Worm (Caenorhabditis elegans): ENCODE results near the gene npp-10.

Gene npp-10

ce11 chrIII:6056179-6056578 is 36.8 kb upstream of the npp-10 start:
- TF ChIP-seq nhr-27 (tag; optimal IDR thresholded peaks at IDR 0.05) = no peak
- TF ChIP-seq zfh-2 (GFP tag; conservative IDR thresholded peaks at IDR 0.05) = no peak
- no peak for TF ChIP-seq K12H6.12 (tag; optimal IDR thresholded peaks at IDR 0.05)
- TF ChIP-seq tbp1 (GFP tag; optimal IDR thresholded peaks at IDR 0.05) = peak; percentile 87
- no peak for TF ChIP-seq T26A5.8 (tag; optimal IDR thresholded peaks at IDR 0.05)
- no peak for TF ChIP-seq hmg-1.2 (GFP tag; IDR thresholded peaks at IDR 0.05)
- peak; percentile 79 for TF ChIP-seq lin-26 (GFP tag; IDR thresholded peaks at IDR 0.05)
- peak; percentile 60 for TF ChIP-seq rpc-1 (optimal IDR thresholded peaks at IDR 0.05)
- peak; percentile 74 for TF ChIP-seq rpc-1 (tag; optimal IDR thresholded peaks at IDR 0.05)
- TF ChIP-seq chd-7 (tag; optimal IDR thresholded peaks at IDR 0.05) = no peak
- no peak for TF ChIP-seq lin-54 (GFP tag; optimal IDR thresholded peaks at IDR 0.05)
- no peak for TF ChIP-seq ceh-79 (tag; optimal IDR thresholded peaks at IDR 0.05)
- no peak for TF ChIP-seq F39B2.1 (GFP tag; IDR thresholded peaks at IDR 0.05)
- no peak for TF ChIP-seq F55B11.4 (tag; optimal IDR thresholded peaks at IDR 0.05; ENCODE audit: borderline replicate concordance, insufficient read depth)
- no peak for TF ChIP-seq somi-1 (GFP tag; optimal IDR thresholded peaks at IDR 0.05)
- TF ChIP-seq ZK185.1 (tag; optimal IDR thresholded peaks at IDR 0.05; ENCODE audit: poor library complexity, severe bottlenecking) = peak; percentile 6
- TF ChIP-seq zim-3 (tag; optimal IDR thresholded peaks at IDR 0.05) = no peak
- no peak for TF ChIP-seq attf-5 (GFP tag; optimal IDR thresholded peaks at IDR 0.05)
- no peak for TF ChIP-seq lsl-1 (GFP tag; optimal IDR thresholded peaks at IDR 0.05)
- TF ChIP-seq him-1 (tag; optimal IDR thresholded peaks at IDR 0.05) = peak; percentile 51
- TF ChIP-seq madf-3 (GFP tag; IDR thresholded peaks at IDR 0.05) = no peak
- 0 out of 2 replicates have a peak, but pooled peaks have one; percentile 17 for TF ChIP-seq D2030.7 (GFP tag; IDR thresholded peaks at IDR 0.05)
- no peak for TF ChIP-seq egrh-3 (GFP tag; IDR thresholded peaks at IDR 0.05)
- TF ChIP-seq sptf-2 (GFP tag; optimal IDR thresholded peaks at IDR 0.05) = no peak
- TF ChIP-seq cebp-2 (GFP tag; IDR thresholded peaks at IDR 0.05) = no peak
- no peak for TF ChIP-seq bed-1 (GFP tag; IDR thresholded peaks at IDR 0.05)
- no peak for TF ChIP-seq mxl-1 (tag; optimal IDR thresholded peaks at IDR 0.05)
- TF ChIP-seq snpc-1.3 (tag; optimal IDR thresholded peaks at IDR 0.05; ENCODE audit: insufficient read depth) = peak; percentile 31
- TF ChIP-seq B0261.1 (tag; optimal IDR thresholded peaks at IDR 0.05) = peak; percentile 60
- no peak for TF ChIP-seq gei-17 (GFP tag; optimal IDR thresholded peaks at IDR 0.05)
- no peak for TF ChIP-seq nfya-2 (GFP tag; IDR thresholded peaks at IDR 0.05)

ce11 chrIII:6055706-6056105 is 36.3 kb upstream of the npp-10 start, which contains the start of gene F40H6.5:
TSS of gene F40H6.5 (minus strand) at chrIII:6055806.
- TF ChIP-seq Y56A3A.18 (GFP tag; IDR thresholded peaks at IDR 0.05) = no peak
- TF ChIP-seq ztf-28 (GFP tag; IDR thresholded peaks at IDR 0.05) = no peak
- no peak for TF ChIP-seq F33H1.4 (GFP tag; IDR thresholded peaks at IDR 0.05)
- no peak for TF ChIP-seq lin-35 (GFP tag; optimal IDR thresholded peaks at IDR 0.05)
- no peak for TF ChIP-seq aptf-2 (GFP tag; conservative IDR thresholded peaks at IDR 0.05)

ce11 chrIII:6046881-6047280 is 27.5 kb upstream of the npp-10 start, which contains the start of gene tbx-11:
TSS of gene tbx-11 (minus strand) at chrIII:6046981.
- TF ChIP-seq cebp-2 (GFP tag; IDR thresholded peaks at IDR 0.05) (no peak), snpc-1.3 (tag; optimal IDR thresholded peaks at IDR 0.05; ENCODE audit: insufficient read depth) (no peak), bed-1 (GFP tag; IDR thresholded peaks at IDR 0.05) (no peak), tlf-1 (GFP tag; optimal IDR thresholded peaks at IDR 0.05) (no peak), ceh-27 (GFP tag; optimal IDR thresholded peaks at IDR 0.05) (no peak), ekl-4 (GFP tag; IDR thresholded peaks at IDR 0.05) (no peak), attf-5 (GFP tag; optimal IDR thresholded peaks at IDR 0.05) (no peak), hlh-12 (tag; optimal IDR thresholded peaks at IDR 0.05) (no peak), lin-40 (tag; optimal IDR thresholded peaks at IDR 0.05) (no peak), die-1 (tag; optimal IDR thresholded peaks at IDR 0.05) (no peak), Y53G8AR.9 (GFP tag; conservative IDR thresholded peaks at IDR 0.05) (no peak), snpc-1.1 (tag; optimal IDR thresholded peaks at IDR 0.05; ENCODE audit: insufficient read depth) (no peak)

Measured in whole organism, young adult.